Fruit fly (Drosophila melanogaster) whole organism, embryonic: Measurements from ENCODE around the gene CheB38b.

Experiments used
- Abd-B ChIP-seq: fragments of 200-800 bp; sonication (Bioruptor generic); optimal IDR thresholded peaks from 2 replicates; lab custom pipeline; 2018; ENCODE audit warnings: missing biosample characterization, mild to moderate bottlenecking, missing genetic modification characterization, moderate library complexity
- CG10959 ChIP-seq: fragments of 200-800 bp; sonication (Bioruptor generic); IDR thresholded peaks from 2 replicates; pipeline ENCODE4 v1.3.6; 2022; ENCODE audit warnings: missing biosample characterization, missing genetic modification characterization
- CG12659 ChIP-seq: fragments of 200-800 bp; sonication (Bioruptor generic); optimal IDR thresholded peaks from 3 replicates; lab custom pipeline; 2017; ENCODE audit warnings: mild to moderate bottlenecking, missing biosample characterization, missing genetic modification reagents, missing genetic modification characterization
- CG12942 ChIP-seq: fragments of 200-800 bp; sonication (Bioruptor generic); optimal IDR thresholded peaks from 3 replicates; lab custom pipeline; 2016; ENCODE audit warnings: missing biosample characterization, missing genetic modification characterization
- CG14965 ChIP-seq: fragments of 200-800 bp; sonication (Bioruptor generic); optimal IDR thresholded peaks from 2 replicates; lab custom pipeline; 2016; ENCODE audit warnings: missing biosample characterization, missing genetic modification characterization, borderline replicate concordance
- CG1647 ChIP-seq: fragments of 200-800 bp; sonication (Bioruptor generic); optimal IDR thresholded peaks from 3 replicates; lab custom pipeline; 2016; ENCODE audit warnings: missing biosample characterization, missing genetic modification characterization
- CG17802 ChIP-seq: fragments of 200-800 bp; sonication (Bioruptor generic); optimal IDR thresholded peaks from 2 replicates; lab custom pipeline; 2018; ENCODE audit warnings: missing biosample characterization, mild to moderate bottlenecking, missing genetic modification characterization, moderate library complexity
- CG1792 ChIP-seq: fragments of 200-800 bp; sonication (Bioruptor generic); optimal IDR thresholded peaks from 2 replicates; lab custom pipeline; 2016; ENCODE audit warnings: missing biosample characterization, missing genetic modification characterization
- CG4328 ChIP-seq: fragments of 200-800 bp; sonication (Bioruptor generic); optimal IDR thresholded peaks from 3 replicates; lab custom pipeline; 2017; ENCODE audit warnings: missing biosample characterization, missing genetic modification reagents, missing genetic modification characterization
- CG5953 ChIP-seq: fragments of 200-800 bp; sonication (Bioruptor generic); IDR thresholded peaks from 2 replicates; pipeline ENCODE4 v1.3.6; 2022; ENCODE audit warnings: missing biosample characterization, missing genetic modification characterization
- CG6254 ChIP-seq: fragments of 200-800 bp; sonication (Bioruptor generic); optimal IDR thresholded peaks from 3 replicates; lab custom pipeline; 2017; ENCODE audit warnings: mild to moderate bottlenecking, missing biosample characterization, missing genetic modification reagents, missing genetic modification characterization
- CG6654 ChIP-seq: fragments of 200-800 bp; sonication (Bioruptor generic); optimal IDR thresholded peaks from 2 replicates; lab custom pipeline; 2017; ENCODE audit warnings: missing biosample characterization, mild to moderate bottlenecking, missing genetic modification characterization
- CG6683 ChIP-seq: fragments of 200-800 bp; sonication (Bioruptor generic); optimal IDR thresholded peaks from 2 replicates; lab custom pipeline; 2017; ENCODE audit warnings: missing biosample characterization, mild to moderate bottlenecking, missing genetic modification characterization, missing genetic modification reagents
- CG6765 ChIP-seq: fragments of 200-800 bp; sonication (Bioruptor generic); optimal IDR thresholded peaks from 3 replicates; lab custom pipeline; 2017; ENCODE audit warnings: missing biosample characterization, mild to moderate bottlenecking, missing genetic modification characterization
- CG6854 ChIP-seq: fragments of 200-800 bp; sonication (Bioruptor generic); optimal IDR thresholded peaks from 3 replicates; lab custom pipeline; 2017; ENCODE audit warnings: missing biosample characterization, mild to moderate bottlenecking, missing genetic modification characterization
- CG7987 ChIP-seq: fragments of 200-800 bp; sonication (Bioruptor generic); optimal IDR thresholded peaks from 2 replicates; lab custom pipeline; 2018; ENCODE audit warnings: missing biosample characterization, mild to moderate bottlenecking, missing genetic modification characterization, moderate library complexity
- CG8089 ChIP-seq: fragments of 200-800 bp; sonication (Bioruptor generic); optimal IDR thresholded peaks from 3 replicates; lab custom pipeline; 2016; ENCODE audit warnings: missing biosample characterization, missing genetic modification characterization
- CG8281 ChIP-seq: fragments of 200-800 bp; sonication (Bioruptor generic); optimal IDR thresholded peaks from 2 replicates; lab custom pipeline; 2018; ENCODE audit warnings: missing biosample characterization, mild to moderate bottlenecking, missing genetic modification characterization, moderate library complexity
- D19A ChIP-seq: fragments of 200-800 bp; optimal IDR thresholded peaks from 3 replicates; lab custom pipeline; 2019; ENCODE audit warnings: missing biosample characterization, mild to moderate bottlenecking, missing genetic modification characterization, moderate library complexity
- Doc2 ChIP-seq: fragments of 200-800 bp; sonication (Bioruptor generic); IDR thresholded peaks from 2 replicates; pipeline ENCODE4 v1.3.6; 2022; ENCODE audit warnings: missing biosample characterization, missing genetic modification characterization
- HLH3B ChIP-seq: fragments of 200-800 bp; sonication (Bioruptor generic); IDR thresholded peaks from 2 replicates; pipeline ENCODE4 v1.3.6; 2022; ENCODE audit warnings: missing biosample characterization, missing genetic modification characterization
- HLH4C ChIP-seq: fragments of 200-800 bp; sonication (Bioruptor generic); IDR thresholded peaks from 3 replicates; pipeline ENCODE4 v1.3.6; 2022; ENCODE audit warnings: missing biosample characterization, missing genetic modification characterization; ENCODE audit not compliant: partially characterized antibody
- Nf-YA ChIP-seq: fragments of 200-800 bp; sonication (Bioruptor generic); IDR thresholded peaks from 2 replicates; pipeline ENCODE4 v1.3.6; 2022; ENCODE audit warnings: missing biosample characterization, missing genetic modification characterization
- Opbp ChIP-seq: fragments of 200-800 bp; sonication (Bioruptor generic); IDR thresholded peaks from 3 replicates; pipeline ENCODE4 v1.3.6; 2022; ENCODE audit warnings: missing biosample characterization, missing genetic modification characterization; ENCODE audit not compliant: partially characterized antibody
- Optix ChIP-seq: fragments of 200-800 bp; sonication (Bioruptor generic); IDR thresholded peaks from 3 replicates; pipeline ENCODE4 v1.3.6; 2022; ENCODE audit warnings: missing biosample characterization, missing genetic modification characterization
- Rfx ChIP-seq: fragments of 200-800 bp; sonication (Bioruptor generic); IDR thresholded peaks from 2 replicates; pipeline ENCODE4 v1.3.6; 2022; ENCODE audit warnings: missing biosample characterization, missing genetic modification characterization
- Rx ChIP-seq: fragments of 200-800 bp; sonication (Bioruptor generic); IDR thresholded peaks from 2 replicates; pipeline ENCODE4 v1.3.6; 2022; ENCODE audit warnings: missing biosample characterization, missing genetic modification characterization
- Side ChIP-seq: fragments of 200-800 bp; sonication (Bioruptor generic); optimal IDR thresholded peaks from 2 replicates; lab custom pipeline; 2016; ENCODE audit warnings: missing biosample characterization, missing genetic modification characterization
- Tbp ChIP-seq: fragments of >200 bp; optimal IDR thresholded peaks from 2 replicates; lab custom pipeline; 2018; ENCODE audit warnings: missing biosample characterization, missing genetic modification characterization
- Usf ChIP-seq: fragments of 200-800 bp; sonication (Bioruptor generic); optimal IDR thresholded peaks from 2 replicates; lab custom pipeline; 2017; ENCODE audit warnings: missing genotype, missing biosample characterization, missing genetic modification characterization
- abd-A ChIP-seq: fragments of 200-800 bp; sonication (Bioruptor generic); optimal IDR thresholded peaks from 3 replicates; lab custom pipeline; 2019; ENCODE audit warnings: missing biosample characterization, mild to moderate bottlenecking, missing genetic modification characterization, moderate library complexity
- ara ChIP-seq: fragments of 200-800 bp; sonication (Bioruptor generic); IDR thresholded peaks from 2 replicates; pipeline ENCODE4 v1.3.6; 2022; ENCODE audit warnings: missing biosample characterization, missing genetic modification characterization
- bbx ChIP-seq: fragments of 200-800 bp; sonication (Bioruptor generic); IDR thresholded peaks from 2 replicates; pipeline ENCODE4 v1.3.6; 2022; ENCODE audit warnings: missing biosample characterization, missing genetic modification characterization; ENCODE audit not compliant: partially characterized antibody
- cas ChIP-seq: fragments of 200-800 bp; sonication (Bioruptor generic); IDR thresholded peaks from 2 replicates; pipeline ENCODE4 v1.3.6; 2022; ENCODE audit warnings: missing biosample characterization, missing genetic modification characterization
- chif ChIP-seq, 2 experiments: fragments of 200-800 bp; sonication (Bioruptor generic); optimal IDR thresholded peaks; 3 replicates each; lab custom pipeline; 2016; ENCODE audit warnings: missing biosample characterization in 2 of 2, missing genetic modification characterization in 2 of 2
- chm ChIP-seq: fragments of 200-800 bp; sonication (Bioruptor generic); IDR thresholded peaks from 2 replicates; pipeline ENCODE4 v1.3.6; 2022; ENCODE audit warnings: missing biosample characterization, missing genetic modification characterization
- corto ChIP-seq: fragments of 200-800 bp; sonication (Bioruptor generic); optimal IDR thresholded peaks from 2 replicates; lab custom pipeline; 2016; ENCODE audit warnings: missing biosample characterization, mild to moderate bottlenecking, missing genetic modification characterization, moderate library complexity
- dimm ChIP-seq: fragments of 200-800 bp; sonication (Bioruptor generic); IDR thresholded peaks from 2 replicates; pipeline ENCODE4 v1.3.6; 2022; ENCODE audit warnings: missing biosample characterization, missing genetic modification characterization
- ems ChIP-seq: fragments of 200-800 bp; sonication (Bioruptor generic); optimal IDR thresholded peaks from 3 replicates; lab custom pipeline; 2016; ENCODE audit warnings: missing biosample characterization, missing genetic modification characterization
- fru ChIP-seq: fragments of >200 bp; optimal IDR thresholded peaks from 2 replicates; lab custom pipeline; 2017
- gce ChIP-seq: fragments of 200-800 bp; sonication (Bioruptor generic); IDR thresholded peaks from 3 replicates; pipeline ENCODE4 v1.3.6; 2022; ENCODE audit warnings: missing biosample characterization, missing genetic modification characterization
- gem ChIP-seq: fragments of 200-800 bp; sonication (Bioruptor generic); optimal IDR thresholded peaks from 2 replicates; lab custom pipeline; 2019; ENCODE audit warnings: missing biosample characterization, mild to moderate bottlenecking, missing genetic modification characterization, moderate library complexity
- grau ChIP-seq: fragments of 200-800 bp; optimal IDR thresholded peaks from 3 replicates; lab custom pipeline; 2019; ENCODE audit warnings: missing biosample characterization, mild to moderate bottlenecking, missing genetic modification characterization, moderate library complexity
- klu ChIP-seq: fragments of 200-800 bp; sonication (Bioruptor generic); IDR thresholded peaks from 2 replicates; pipeline ENCODE4 v1.3.6; 2022; ENCODE audit warnings: missing biosample characterization, missing genetic modification characterization
- lbe ChIP-seq: fragments of 200-800 bp; sonication (Bioruptor generic); optimal IDR thresholded peaks from 2 replicates; lab custom pipeline; 2016; ENCODE audit warnings: missing biosample characterization, mild to moderate bottlenecking, missing genetic modification characterization
- mirr ChIP-seq: fragments of 200-800 bp; sonication (Bioruptor generic); optimal IDR thresholded peaks from 3 replicates; lab custom pipeline; 2018; ENCODE audit warnings: missing biosample characterization, mild to moderate bottlenecking, missing genetic modification characterization
- nmo ChIP-seq: fragments of 200-800 bp; sonication (Bioruptor generic); optimal IDR thresholded peaks from 2 replicates; lab custom pipeline; 2018; ENCODE audit warnings: missing biosample characterization, mild to moderate bottlenecking, missing genetic modification characterization, moderate library complexity
- psq ChIP-seq: fragments of 200-800 bp; sonication (Bioruptor generic); optimal IDR thresholded peaks from 2 replicates; lab custom pipeline; 2017; ENCODE audit warnings: missing biosample characterization, missing genetic modification characterization
- slbo ChIP-seq: fragments of 200-800 bp; sonication (Bioruptor generic); IDR thresholded peaks from 2 replicates; pipeline ENCODE4 v1.3.6; 2022; ENCODE audit warnings: missing biosample characterization, missing genetic modification characterization
- tgo ChIP-seq: fragments of 200-800 bp; sonication (Bioruptor generic); IDR thresholded peaks from 3 replicates; pipeline ENCODE4 v1.3.6; 2022; ENCODE audit warnings: missing biosample characterization, missing genetic modification characterization
- vvl ChIP-seq: fragments of 200-800 bp; sonication (Bioruptor generic); IDR thresholded peaks from 2 replicates; pipeline ENCODE4 v1.3.6; 2022; ENCODE audit warnings: missing biosample characterization, missing genetic modification characterization

CheB38b gene

DNA sequence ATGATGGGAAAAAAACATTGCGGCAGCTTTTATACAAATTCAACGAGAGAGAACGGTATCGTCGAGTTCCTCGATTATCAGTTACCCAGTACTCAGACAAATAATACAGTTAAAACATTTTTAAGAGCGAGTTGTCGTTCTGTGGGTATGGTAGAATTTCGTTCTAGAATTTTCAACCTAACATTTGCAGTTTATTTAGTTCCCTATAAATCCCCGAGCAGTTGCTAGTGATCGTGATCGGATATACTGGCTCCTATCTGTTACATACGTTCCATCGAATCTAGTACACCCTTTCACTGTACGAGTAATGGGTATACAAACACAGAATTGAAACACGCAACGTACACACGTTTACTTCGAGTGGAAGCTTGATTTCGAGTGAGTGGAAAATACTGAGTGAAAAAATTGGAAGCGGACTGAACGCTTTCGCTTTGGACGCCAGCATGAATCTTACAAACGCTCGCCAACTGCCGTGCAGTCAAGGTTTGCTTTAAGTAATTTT lies 47.7 kb upstream of the CheB38b start, which contains the start of gene CG9338 (continued):
- TF ChIP-seq corto (GFP tag; lab: Kevin White, UChicago) (peak; percentile 76), Abd-B (GFP tag; lab: Kevin White, UChicago) (peak; percentile 67), CG6254 (GFP tag; lab: Kevin White, UChicago) (peak; percentile 85), chif (GFP tag; optimal IDR thresholded peaks at IDR 0.05; lab: Kevin White, UChicago) (peak; percentile 66 to 83), CG12942 (GFP tag; lab: Kevin White, UChicago) (peak; percentile 58), klu (GFP tag; lab: Robert Waterston, UW) (no peak; the same call in 1 of the 2 replicates), CG1647 (peak; percentile 71), slbo (GFP tag; lab: Robert Waterston, UW) (peak; percentile 79), Opbp (no peak), HLH4C (GFP tag; lab: Robert Waterston, UW) (peak; percentile 73), CG8281 (tag; lab: Kevin White, UChicago) (peak; percentile 76), CG6683 (GFP tag; lab: Kevin White, UChicago) (peak; percentile 88), D19A (peak; percentile 74), Side (peak; percentile 79), Optix (GFP tag; lab: Robert Waterston, UW) (peak; percentile 77), CG4328 (GFP tag; lab: Kevin White, UChicago) (peak; percentile 93), CG6654 (peak; percentile 80), Nf-YA (GFP tag; lab: Robert Waterston, UW) (0 out of 2 replicates have a peak, but pooled peaks have one; percentile 40), tgo (GFP tag; lab: Robert Waterston, UW) (peak; percentile 81), CG17802 (tag; lab: Kevin White, UChicago) (peak; percentile 71), CG8089 (GFP tag; lab: Kevin White, UChicago) (peak; percentile 73), lbe (peak; percentile 61), grau (tag; lab: Kevin White, UChicago) (peak; percentile 84), gce (GFP tag; lab: Robert Waterston, UW) (peak; percentile 72; the same call in 2 of the 3 replicates), Doc2 (GFP tag; lab: Robert Waterston, UW) (no peak), CG14965 (peak; percentile 46), Tbp (GFP tag; lab: Kevin White, UChicago) (no peak), HLH3B (peak; percentile 75; the same call in 1 of the 2 replicates), mirr (GFP tag; lab: Kevin White, UChicago) (peak; percentile 87), Usf (GFP tag; lab: Kevin White, UChicago) (peak; percentile 47), CG10959 (no peak), abd-A (peak; percentile 92), gem (tag; lab: Kevin White, UChicago) (peak; percentile 87), ems (GFP tag; lab: Kevin White, UChicago) (peak; percentile 86), fru (lab: Kevin White, UChicago) (no peak), CG1792 (GFP tag; lab: Kevin White, UChicago) (peak; percentile 61), CG5953 (peak; percentile 21; the same call in 1 of the 2 replicates), cas (GFP tag; lab: Robert Waterston, UW) (peak; percentile 61; the same call in 1 of the 2 replicates), ara (GFP tag; lab: Robert Waterston, UW) (peak; percentile 93), CG12659 (GFP tag; lab: Kevin White, UChicago) (peak; percentile 86), CG7987 (GFP tag; lab: Kevin White, UChicago) (peak; percentile 84), Rx (GFP tag; lab: Robert Waterston, UW) (peak; percentile 89), CG6765 (GFP tag; lab: Kevin White, UChicago) (peak; percentile 93), chm (GFP tag; lab: Robert Waterston, UW) (peak; percentile 67), bbx (GFP tag; lab: Robert Waterston, UW) (peak; percentile 57; the same call in 1 of the 2 replicates), nmo (GFP tag; lab: Kevin White, UChicago) (peak; percentile 84), vvl (GFP tag; lab: Robert Waterston, UW) (peak; percentile 89), dimm (GFP tag; lab: Robert Waterston, UW) (no peak), psq (GFP tag; lab: Kevin White, UChicago) (peak; percentile 39), CG6854 (GFP tag; lab: Kevin White, UChicago) (peak; percentile 89), Rfx (peak; percentile 85)
